Fruit fly (Drosophila melanogaster): ENCODE measurements around the gene Rev1.

Rev1 gene

DNA sequence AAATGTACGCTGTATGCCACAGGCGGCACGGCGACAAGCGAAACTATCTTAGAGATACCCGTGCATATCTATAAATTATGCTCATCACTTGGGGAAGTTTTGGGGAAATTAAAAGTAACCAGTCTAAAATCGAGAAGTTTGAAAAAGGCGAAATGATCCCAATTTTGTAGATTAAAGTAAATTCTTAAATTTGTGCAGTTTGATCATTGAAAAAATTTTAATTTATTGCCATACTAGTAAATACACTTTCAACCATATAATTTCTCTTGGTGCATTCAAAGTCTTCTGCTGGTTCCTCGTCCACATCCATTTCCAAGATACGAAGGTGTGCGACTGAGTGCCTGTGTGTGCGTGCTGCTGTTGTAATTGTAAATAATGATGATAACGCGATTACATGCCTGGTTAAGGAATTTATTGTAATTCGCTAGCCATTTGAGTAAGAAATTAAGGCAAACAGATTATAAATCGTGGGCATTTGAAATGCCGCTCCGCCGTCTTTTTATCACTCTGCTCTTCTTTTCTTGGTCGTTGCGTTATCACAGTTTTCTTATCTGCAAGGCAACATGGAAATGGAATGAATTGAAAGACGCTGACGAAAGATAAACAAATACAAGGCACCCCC lies 38.6 kb upstream of the Rev1 start (continued):
- TF ChIP-seq lbe (GFP tag; optimal IDR thresholded peaks at IDR 0.05) (no peak), CG18599 (GFP tag; optimal IDR thresholded peaks at IDR 0.05) (peak; percentile 85), fd64A (GFP tag; optimal IDR thresholded peaks at IDR 0.05) (peak; percentile 81), pros (GFP tag; optimal IDR thresholded peaks at IDR 0.05) (peak; percentile 75), p53 (GFP tag; optimal IDR thresholded peaks at IDR 0.05) (peak; percentile 33), org-1 (GFP tag; optimal IDR thresholded peaks at IDR 0.05) (peak; percentile 78), BtbVII (GFP tag; optimal IDR thresholded peaks at IDR 0.05) (peak; percentile 72), CG12219 (GFP tag; optimal IDR thresholded peaks at IDR 0.05) (peak; percentile 80), NfI (GFP tag; optimal IDR thresholded peaks at IDR 0.05) (peak; percentile 72), Tbp (GFP tag; optimal IDR thresholded peaks at IDR 0.05) (no peak), CG8388 (GFP tag; optimal IDR thresholded peaks at IDR 0.05) (peak; percentile 90), sisA (GFP tag; IDR thresholded peaks at IDR 0.05) (peak; percentile 82), CG9876 (GFP tag; optimal IDR thresholded peaks at IDR 0.05) (peak; percentile 84), so (GFP tag; IDR thresholded peaks at IDR 0.05) (peak; percentile 89), H15 (GFP tag; IDR thresholded peaks at IDR 0.05) (peak; percentile 91), zf30C (GFP tag; optimal IDR thresholded peaks at IDR 0.05) (peak; percentile 70), NK7.1 (GFP tag; optimal IDR thresholded peaks at IDR 0.05) (peak; percentile 71), row (GFP tag; IDR thresholded peaks at IDR 0.05) (peak; percentile 94), gem (tag; optimal IDR thresholded peaks at IDR 0.05) (peak; percentile 95), CG11560 (tag; IDR thresholded peaks at IDR 0.05) (peak; percentile 72; the same call in 2 of the 3 replicates), CG1233 (GFP tag; optimal IDR thresholded peaks at IDR 0.05) (peak; percentile 86), zen (tag; optimal IDR thresholded peaks at IDR 0.05) (peak; percentile 82), NFAT (GFP tag; IDR thresholded peaks at IDR 0.05) (no peak), CG4617 (GFP tag; optimal IDR thresholded peaks at IDR 0.05; ENCODE audit: borderline replicate concordance) (peak; percentile 42), CG15479 (GFP tag; optimal IDR thresholded peaks at IDR 0.05) (no peak), kay (GFP tag; optimal IDR thresholded peaks at IDR 0.05) (peak; percentile 69), kni (GFP tag; optimal IDR thresholded peaks at IDR 0.05) (no peak), crol (GFP tag; IDR thresholded peaks at IDR 0.05) (peak; percentile 38; the same call in 1 of the 2 replicates), rib (GFP tag; IDR thresholded peaks at IDR 0.05) (no peak), salm (tag; optimal IDR thresholded peaks at IDR 0.05) (peak; percentile 80), CG9437 (GFP tag; optimal IDR thresholded peaks at IDR 0.05) (peak; percentile 83), gcm2 (GFP tag; optimal IDR thresholded peaks at IDR 0.05) (peak; percentile 50), h (optimal IDR thresholded peaks at IDR 0.05) (no peak), CG1024 (GFP tag; IDR thresholded peaks at IDR 0.05) (peak; percentile 74), grau (tag; optimal IDR thresholded peaks at IDR 0.05) (peak; percentile 86), CG7357 (GFP tag; IDR thresholded peaks at IDR 0.05) (peak; percentile 72), ind (GFP tag; optimal IDR thresholded peaks at IDR 0.05) (peak; percentile 87), unc-4 (GFP tag; IDR thresholded peaks at IDR 0.05; ENCODE audit: partially characterized antibody) (no peak), run (tag; optimal IDR thresholded peaks at IDR 0.05) (peak; percentile 81), CG10654 (GFP tag; optimal IDR thresholded peaks at IDR 0.05) (peak; percentile 85), CG2202 (tag; optimal IDR thresholded peaks at IDR 0.05) (peak; percentile 77), Mrtf (GFP tag; IDR thresholded peaks at IDR 0.05) (peak; percentile 82), CG12391 (tag; optimal IDR thresholded peaks at IDR 0.05) (peak; percentile 93), shn (GFP tag; optimal IDR thresholded peaks at IDR 0.05) (peak; percentile 64), CrebB (tag; optimal IDR thresholded peaks at IDR 0.05) (peak; percentile 72), odd (GFP tag; optimal IDR thresholded peaks at IDR 0.05) (peak; percentile 76), Oli (tag; optimal IDR thresholded peaks at IDR 0.05) (peak; percentile 94), Gug (GFP tag; IDR thresholded peaks at IDR 0.05) (peak; percentile 52; the same call in 2 of the 4 replicates), pzg (GFP tag; optimal IDR thresholded peaks at IDR 0.05) (no peak), cad (GFP tag; optimal IDR thresholded peaks at IDR 0.05) (no peak), pita (GFP tag; optimal IDR thresholded peaks at IDR 0.05) (no peak)
